Worm (Caenorhabditis elegans): ENCODE measurements around the gene tbx-32.

The tbx-32 gene

ce11 chrX:1655207-1655606 lies at the start of gene tbx-32:
Gene tbx-32, plus strand, starts transcription at chrX:1655507.
- TF ChIP-seq unc-86 (tag; optimal IDR thresholded peaks at IDR 0.05) (no peak), ceh-88 (GFP tag; IDR thresholded peaks at IDR 0.05) (no peak), aha-1 (tag; optimal IDR thresholded peaks at IDR 0.05) (no peak), irx-1 (tag; optimal IDR thresholded peaks at IDR 0.05) (no peak), ztf-4 (tag; optimal IDR thresholded peaks at IDR 0.05) (no peak), unc-30 (tag; optimal IDR thresholded peaks at IDR 0.05) (no peak), xbp-1 (tag; optimal IDR thresholded peaks at IDR 0.05) (no peak), hlh-4 (tag; optimal IDR thresholded peaks at IDR 0.05) (no peak), tlp-1 (tag; optimal IDR thresholded peaks at IDR 0.05) (no peak), pag-3 (tag; optimal IDR thresholded peaks at IDR 0.05; ENCODE audit: borderline replicate concordance, insufficient read depth) (no peak), C04F5.9 (tag; optimal IDR thresholded peaks at IDR 0.05) (no peak), mep-1 (tag; optimal IDR thresholded peaks at IDR 0.05) (no peak), sup-37 (GFP tag; optimal IDR thresholded peaks at IDR 0.05) (no peak), unc-130 (tag; optimal IDR thresholded peaks at IDR 0.05) (no peak), Y116A8C.19 (tag; optimal IDR thresholded peaks at IDR 0.05; ENCODE audit: borderline replicate concordance) (no peak), efl-3 (GFP tag; optimal IDR thresholded peaks at IDR 0.05) (no peak), C16A3.4 (tag; optimal IDR thresholded peaks at IDR 0.05) (no peak), egl-13 (tag; optimal IDR thresholded peaks at IDR 0.05) (no peak)

ce11 chrX:1612948-1613347 lies 42.4 kb upstream of the tbx-32 start:
- no peak for TF ChIP-seq ama-1 (optimal IDR thresholded peaks at IDR 0.05)
- TF ChIP-seq lin-15B (tag; optimal IDR thresholded peaks at IDR 0.05) = no peak
- TF ChIP-seq C34B4.2 (tag; optimal IDR thresholded peaks at IDR 0.05) = no peak
- TF ChIP-seq sptf-1 (tag; optimal IDR thresholded peaks at IDR 0.05) = no peak
- no peak for TF ChIP-seq nhr-237 (tag; optimal IDR thresholded peaks at IDR 0.05)
- TF ChIP-seq pax-3 (tag; optimal IDR thresholded peaks at IDR 0.05) = no peak
- TF ChIP-seq ceh-88 (GFP tag; IDR thresholded peaks at IDR 0.05) = no peak
- no peak for TF ChIP-seq blmp-1 (tag; optimal IDR thresholded peaks at IDR 0.05)
- TF ChIP-seq unc-130 (tag; optimal IDR thresholded peaks at IDR 0.05) = no peak
- TF ChIP-seq fkh-8 (tag; optimal IDR thresholded peaks at IDR 0.05) = no peak
- TF ChIP-seq efl-1 (optimal IDR thresholded peaks at IDR 0.05) = no peak
- no peak for TF ChIP-seq efl-1 (GFP tag; optimal IDR thresholded peaks at IDR 0.05 in 1 of 2)
- no peak for TF ChIP-seq nhr-90 (tag; optimal IDR thresholded peaks at IDR 0.05; ENCODE audit: poor library complexity)
- TF ChIP-seq lin-14 (GFP tag; optimal IDR thresholded peaks at IDR 0.05) = no peak
- no peak for TF ChIP-seq snpc-4 (tag; optimal IDR thresholded peaks at IDR 0.05)
- no peak for TF ChIP-seq pag-3 (tag; optimal IDR thresholded peaks at IDR 0.05; ENCODE audit: borderline replicate concordance, insufficient read depth)
- no peak for TF ChIP-seq mep-1 (tag; optimal IDR thresholded peaks at IDR 0.05)
- TF ChIP-seq elt-2 (tag; optimal IDR thresholded peaks at IDR 0.05) = no peak
- TF ChIP-seq ceh-82 (tag; optimal IDR thresholded peaks at IDR 0.05) = no peak

ce11 chrX:1613860-1614259 lies 41.4 kb upstream of the tbx-32 start:
- TF ChIP-seq elt-2 (tag; optimal IDR thresholded peaks at IDR 0.05) = no peak
- no peak for TF ChIP-seq egl-27 (tag; optimal IDR thresholded peaks at IDR 0.05)
- no peak for TF ChIP-seq irx-1 (tag; optimal IDR thresholded peaks at IDR 0.05)
- TF ChIP-seq ces-1 (GFP tag; optimal IDR thresholded peaks at IDR 0.05) = no peak
- no peak for TF ChIP-seq fkh-8 (tag; optimal IDR thresholded peaks at IDR 0.05)
- TF ChIP-seq C34B4.2 (tag; optimal IDR thresholded peaks at IDR 0.05) = no peak

ce11 chrX:1620678-1621449 lies 34.4 kb upstream of the tbx-32 start, which contains the start of gene H11E01.2:
Gene H11E01.2, plus strand, starts transcription at chrX:1621057.
- no peak for TF ChIP-seq ces-1 (GFP tag; optimal IDR thresholded peaks at IDR 0.05)
- no peak for TF ChIP-seq nhr-90 (tag; optimal IDR thresholded peaks at IDR 0.05; ENCODE audit: poor library complexity)
- TF ChIP-seq nhr-11 (tag; optimal IDR thresholded peaks at IDR 0.05) = no peak
- no peak for TF ChIP-seq xbp-1 (tag; optimal IDR thresholded peaks at IDR 0.05)
- peak; percentile 31 for TF ChIP-seq rnt-1 (tag; optimal IDR thresholded peaks at IDR 0.05)
- TF ChIP-seq unc-86 (tag; optimal IDR thresholded peaks at IDR 0.05) = no peak
- no peak for TF ChIP-seq C16A3.4 (tag; optimal IDR thresholded peaks at IDR 0.05)
- no peak for TF ChIP-seq nhr-237 (tag; optimal IDR thresholded peaks at IDR 0.05)
- no peak for TF ChIP-seq nhr-76 (tag; optimal IDR thresholded peaks at IDR 0.05)
- peak; percentile 7 for TF ChIP-seq snpc-4 (tag; optimal IDR thresholded peaks at IDR 0.05)
- TF ChIP-seq nhr-85 (tag) = no peak
- TF ChIP-seq fkh-10 (GFP tag; optimal IDR thresholded peaks at IDR 0.05) = no peak
- TF ChIP-seq ceh-88 (GFP tag; IDR thresholded peaks at IDR 0.05) = no peak
- TF ChIP-seq elt-3 (tag; optimal IDR thresholded peaks at IDR 0.05) = peak in 1 of 6 experiments; percentile 34
- peak; percentile 62 for TF ChIP-seq nhr-71 (tag; optimal IDR thresholded peaks at IDR 0.05)
- no peak for TF ChIP-seq nhr-84 (tag; optimal IDR thresholded peaks at IDR 0.05)
- no peak for TF ChIP-seq ztf-4 (tag; optimal IDR thresholded peaks at IDR 0.05)
- TF ChIP-seq blmp-1 (tag; optimal IDR thresholded peaks at IDR 0.05) = peak; percentile 24
- no peak for TF ChIP-seq tlp-1 (tag; optimal IDR thresholded peaks at IDR 0.05)
- no peak for TF ChIP-seq nhr-12 (tag; optimal IDR thresholded peaks at IDR 0.05)
- peak; percentile 16 for TF ChIP-seq snu-23 (GFP tag; optimal IDR thresholded peaks at IDR 0.05)
- TF ChIP-seq fkh-8 (tag; optimal IDR thresholded peaks at IDR 0.05) = no peak
- TF ChIP-seq grh-1 (GFP tag; IDR thresholded peaks at IDR 0.05) = no peak

Data from whole organism, L1 larva.